Fruit fly (Drosophila melanogaster) whole organism, embryonic: ENCODE measurements around the gene Agpat3.
A peak's percentile ranks its signal among the peaks of the same experiment; 100 is the strongest.

Experiments used
- Atf6 ChIP-seq: fragments of 200-800 bp; sonication (Bioruptor generic); IDR thresholded peaks from 2 replicates; pipeline ENCODE4 v1.3.6; 2022; ENCODE audit warnings: missing biosample characterization, missing genetic modification characterization
- B-H2 ChIP-seq: fragments of 200-800 bp; sonication (Bioruptor generic); optimal IDR thresholded peaks from 2 replicates; lab custom pipeline; 2018; ENCODE audit warnings: missing biosample characterization, mild to moderate bottlenecking, missing genetic modification characterization
- BtbVII ChIP-seq: fragments of 200-800 bp; sonication (Bioruptor generic); optimal IDR thresholded peaks from 3 replicates; lab custom pipeline; 2017; ENCODE audit warnings: missing biosample characterization, mild to moderate bottlenecking, missing genetic modification characterization
- CG10321 ChIP-seq: fragments of 200-800 bp; sonication (Bioruptor generic); IDR thresholded peaks from 2 replicates; pipeline ENCODE4 v1.3.6; 2022; ENCODE audit warnings: missing biosample characterization, missing genetic modification characterization
- CG10543 ChIP-seq: fragments of 200-800 bp; sonication (Bioruptor generic); optimal IDR thresholded peaks from 3 replicates; lab custom pipeline; 2017; ENCODE audit warnings: missing biosample characterization, mild to moderate bottlenecking, missing genetic modification characterization, moderate library complexity
- CG11085 ChIP-seq: fragments of 200-800 bp; sonication (Bioruptor generic); IDR thresholded peaks from 2 replicates; pipeline ENCODE4 v1.3.6; 2022; ENCODE audit warnings: missing biosample characterization, missing genetic modification characterization
- CG13296 ChIP-seq: fragments of 200-800 bp; sonication (Bioruptor generic); optimal IDR thresholded peaks from 3 replicates; lab custom pipeline; 2018; ENCODE audit warnings: missing biosample characterization, mild to moderate bottlenecking, missing genetic modification characterization
- CG13894 ChIP-seq: fragments of 200-800 bp; sonication (Bioruptor generic); optimal IDR thresholded peaks from 3 replicates; lab custom pipeline; 2018; ENCODE audit warnings: missing biosample characterization, mild to moderate bottlenecking, missing genetic modification characterization, moderate library complexity
- CG14441 ChIP-seq: fragments of 200-800 bp; sonication (Bioruptor generic); IDR thresholded peaks from 2 replicates; pipeline ENCODE4 v1.3.6; 2022; ENCODE audit warnings: missing biosample characterization, missing genetic modification characterization
- CG15479 ChIP-seq: fragments of 200-800 bp; sonication (Bioruptor generic); optimal IDR thresholded peaks from 3 replicates; lab custom pipeline; 2019; ENCODE audit warnings: missing biosample characterization, mild to moderate bottlenecking, missing genetic modification characterization, moderate library complexity
- CG15514 ChIP-seq: fragments of 200-800 bp; sonication (Bioruptor generic); optimal IDR thresholded peaks from 3 replicates; lab custom pipeline; 2017; ENCODE audit warnings: missing biosample characterization, missing genetic modification characterization, mild to moderate bottlenecking, moderate library complexity, missing genetic modification reagents
- CG17802 ChIP-seq: fragments of 200-800 bp; sonication (Bioruptor generic); optimal IDR thresholded peaks from 2 replicates; lab custom pipeline; 2018; ENCODE audit warnings: missing biosample characterization, mild to moderate bottlenecking, missing genetic modification characterization, moderate library complexity
- CG30020 ChIP-seq: fragments of 200-800 bp; optimal IDR thresholded peaks from 2 replicates; lab custom pipeline; 2019; ENCODE audit warnings: missing biosample characterization, mild to moderate bottlenecking, missing genetic modification characterization, moderate library complexity
- CG31224 ChIP-seq: fragments of 200-800 bp; sonication (Bioruptor generic); IDR thresholded peaks from 2 replicates; pipeline ENCODE4 v1.3.6; 2022; ENCODE audit warnings: missing biosample characterization, missing genetic modification characterization
- CG34224 ChIP-seq: fragments of 200-800 bp; sonication (Bioruptor generic); IDR thresholded peaks from 3 replicates; pipeline ENCODE4 v1.3.6; 2022; ENCODE audit warnings: missing biosample characterization, missing genetic modification characterization; ENCODE audit not compliant: partially characterized antibody
- CG34376 ChIP-seq: fragments of 200-800 bp; sonication (Bioruptor generic); optimal IDR thresholded peaks from 2 replicates; lab custom pipeline; 2018; ENCODE audit warnings: missing biosample characterization, mild to moderate bottlenecking, missing genetic modification characterization
- CG4360 ChIP-seq: fragments of 200-800 bp; sonication (Bioruptor generic); IDR thresholded peaks from 2 replicates; pipeline ENCODE4 v1.3.6; 2022; ENCODE audit warnings: missing biosample characterization, missing genetic modification characterization
- CG8290 ChIP-seq, 3 experiments: fragments of 200-800 bp; sonication (Bioruptor generic); optimal IDR thresholded peaks; 2 replicates each; lab custom pipeline; 2016 to 2019; ENCODE audit warnings: missing biosample characterization in 3 of 3, missing genetic modification characterization in 3 of 3, mild to moderate bottlenecking in 2 of 3, moderate library complexity in 1 of 3
- CG9932 ChIP-seq: fragments of 200-800 bp; sonication (Bioruptor generic); IDR thresholded peaks from 2 replicates; pipeline ENCODE4 v1.3.6; 2022; ENCODE audit warnings: missing biosample characterization, missing genetic modification characterization
- Dbx ChIP-seq: fragments of 200-800 bp; sonication (Bioruptor generic); IDR thresholded peaks from 3 replicates; pipeline ENCODE4 v1.3.6; 2022; ENCODE audit warnings: missing biosample characterization, missing genetic modification characterization
- Drgx ChIP-seq: fragments of 200-800 bp; sonication (Bioruptor generic); IDR thresholded peaks from 2 replicates; pipeline ENCODE4 v1.3.6; 2022; ENCODE audit warnings: missing biosample characterization, missing genetic modification characterization
- Fer1 ChIP-seq: fragments of 200-800 bp; sonication (Bioruptor generic); optimal IDR thresholded peaks from 2 replicates; lab custom pipeline; 2017; ENCODE audit warnings: missing biosample characterization, mild to moderate bottlenecking, missing genetic modification characterization
- GATAe ChIP-seq: fragments of 200-800 bp; sonication (Bioruptor generic); conservative IDR thresholded peaks from 2 replicates; pipeline ENCODE4 v1.3.6; 2022; ENCODE audit warnings: missing biosample characterization, missing genetic modification characterization
- Hand ChIP-seq: fragments of 200-800 bp; sonication (Bioruptor generic); optimal IDR thresholded peaks from 2 replicates; lab custom pipeline; 2017; ENCODE audit warnings: mild to moderate bottlenecking, missing biosample characterization, missing genetic modification reagents, missing genetic modification characterization
- Med ChIP-seq: fragments of 200-800 bp; sonication (Bioruptor generic); peaks from one replicate; lab custom pipeline; 2016; ENCODE audit warnings: missing biosample characterization, missing genetic modification characterization, mild to moderate bottlenecking, inconsistent platforms, moderate library complexity
- Meics ChIP-seq: fragments of 200-800 bp; sonication (Bioruptor generic); optimal IDR thresholded peaks from 2 replicates; lab custom pipeline; 2017; ENCODE audit warnings: missing biosample characterization, mild to moderate bottlenecking, missing genetic modification characterization
- PHDP ChIP-seq: fragments of 200-800 bp; sonication (Bioruptor generic); optimal IDR thresholded peaks from 3 replicates; lab custom pipeline; 2018; ENCODE audit warnings: missing biosample characterization, mild to moderate bottlenecking, missing genetic modification characterization, moderate library complexity
- Pdp1 ChIP-seq, 2 experiments: fragments of 200-800 bp; sonication (Bioruptor generic); optimal IDR thresholded peaks; 3 replicates each; lab custom pipeline; 2016; ENCODE audit warnings: missing biosample characterization in 2 of 2, missing genetic modification characterization in 2 of 2, mild to moderate bottlenecking in 1 of 2, moderate library complexity in 1 of 2
- Ravus ChIP-seq: fragments of 200-800 bp; sonication (Bioruptor generic); IDR thresholded peaks from 2 replicates; pipeline ENCODE4 v1.3.6; 2022; ENCODE audit warnings: missing biosample characterization, missing genetic modification characterization
- Taf1 ChIP-seq: fragments of 200-800 bp; sonication (Bioruptor generic); IDR thresholded peaks from 2 replicates; pipeline ENCODE4 v1.3.6; 2022; ENCODE audit warnings: missing biosample characterization, missing genetic modification characterization
- Trl ChIP-seq, 3 experiments: fragments of >200 bp in 2 of 3; fragments of 200-800 bp in 1 of 3; sonication (Bioruptor generic) in 1 of 3; optimal IDR thresholded peaks; 2 replicates in 1 of 3; 3 replicates in 2 of 3; lab custom pipeline; 2016 to 2017; ENCODE audit warnings: missing biosample characterization in 1 of 3, missing genetic modification characterization in 1 of 3
- chinmo ChIP-seq: fragments of 200-800 bp; sonication (Bioruptor generic); IDR thresholded peaks from 4 replicates; pipeline ENCODE4 v1.3.6; 2022; ENCODE audit warnings: missing biosample characterization, missing genetic modification characterization; ENCODE audit not compliant: partially characterized antibody
- corto ChIP-seq: fragments of 200-800 bp; sonication (Bioruptor generic); optimal IDR thresholded peaks from 2 replicates; lab custom pipeline; 2016; ENCODE audit warnings: missing biosample characterization, mild to moderate bottlenecking, missing genetic modification characterization, moderate library complexity
- exex ChIP-seq: fragments of 200-800 bp; sonication (Bioruptor generic); optimal IDR thresholded peaks from 4 replicates; lab custom pipeline; 2018; ENCODE audit warnings: missing biosample characterization, mild to moderate bottlenecking, missing genetic modification characterization, moderate library complexity
- grn ChIP-seq: fragments of 200-800 bp; sonication (Bioruptor generic); optimal IDR thresholded peaks from 3 replicates; lab custom pipeline; 2017; ENCODE audit warnings: missing biosample characterization, missing genetic modification characterization
- hkb ChIP-seq, 2 experiments: fragments of 200-800 bp in 1 of 2; fragments of >200 bp in 1 of 2; sonication (Bioruptor generic) in 1 of 2; IDR thresholded peaks in 1 of 2; optimal IDR thresholded peaks in 1 of 2; 2 replicates each; pipeline versions ENCODE4 v1.3.6 to Lab custom; 2017 to 2022; ENCODE audit warnings: missing biosample characterization in 1 of 2, missing genetic modification characterization in 1 of 2
- hth ChIP-seq: fragments of >200 bp; optimal IDR thresholded peaks from 2 replicates; lab custom pipeline; 2017; ENCODE audit warnings: inconsistent platforms
- mirr ChIP-seq: fragments of 200-800 bp; sonication (Bioruptor generic); optimal IDR thresholded peaks from 3 replicates; lab custom pipeline; 2018; ENCODE audit warnings: missing biosample characterization, mild to moderate bottlenecking, missing genetic modification characterization
- pum ChIP-seq: fragments of 200-800 bp; sonication (Bioruptor generic); optimal IDR thresholded peaks from 2 replicates; lab custom pipeline; 2016; ENCODE audit warnings: missing biosample characterization, missing genetic modification characterization
- rib ChIP-seq: fragments of 200-800 bp; sonication (Bioruptor generic); IDR thresholded peaks from 2 replicates; pipeline ENCODE4 v1.3.6; 2022; ENCODE audit warnings: missing biosample characterization, missing genetic modification characterization
- schlank ChIP-seq: fragments of 200-800 bp; sonication (Bioruptor generic); optimal IDR thresholded peaks from 2 replicates; lab custom pipeline; 2018; ENCODE audit warnings: missing biosample characterization, mild to moderate bottlenecking, missing genetic modification characterization
- scrt ChIP-seq: fragments of 200-800 bp; sonication (Bioruptor generic); optimal IDR thresholded peaks from 2 replicates; lab custom pipeline; 2018; ENCODE audit warnings: missing biosample characterization, mild to moderate bottlenecking, missing genetic modification characterization, moderate library complexity
- tap ChIP-seq: fragments of 200-800 bp; optimal IDR thresholded peaks from 3 replicates; lab custom pipeline; 2019; ENCODE audit warnings: missing biosample characterization, mild to moderate bottlenecking, missing genetic modification characterization, moderate library complexity
- vvl ChIP-seq: fragments of 200-800 bp; sonication (Bioruptor generic); IDR thresholded peaks from 2 replicates; pipeline ENCODE4 v1.3.6; 2022; ENCODE audit warnings: missing biosample characterization, missing genetic modification characterization
- z ChIP-seq: fragments of 200-800 bp; sonication (Bioruptor generic); IDR thresholded peaks from 3 replicates; pipeline ENCODE4 v1.3.6; 2022; ENCODE audit warnings: missing biosample characterization, missing genetic modification characterization

Gene Agpat3

dm6 chr3L:16357187-16357728 lies 28.5 kb downstream of the Agpat3 start:
- TF ChIP-seq CG15479 (GFP tag; lab: Kevin White, UChicago) (no peak), CG14441 (GFP tag; lab: Robert Waterston, UW) (0 out of 2 replicates have a peak, but pooled peaks have one; percentile 34), Pdp1 (GFP tag; optimal IDR thresholded peaks at IDR 0.05; lab: Kevin White, UChicago) (peak in 1 of 2 experiments; percentile 90), hkb (optimal IDR thresholded peaks at IDR 0.05; lab: Kevin White, UChicago) (no peak), hkb (GFP tag; IDR thresholded peaks at IDR 0.05; lab: Robert Waterston, UW) (no peak), pum (GFP tag; lab: Kevin White, UChicago) (no peak), CG30020 (tag; lab: Kevin White, UChicago) (no peak)

DNA sequence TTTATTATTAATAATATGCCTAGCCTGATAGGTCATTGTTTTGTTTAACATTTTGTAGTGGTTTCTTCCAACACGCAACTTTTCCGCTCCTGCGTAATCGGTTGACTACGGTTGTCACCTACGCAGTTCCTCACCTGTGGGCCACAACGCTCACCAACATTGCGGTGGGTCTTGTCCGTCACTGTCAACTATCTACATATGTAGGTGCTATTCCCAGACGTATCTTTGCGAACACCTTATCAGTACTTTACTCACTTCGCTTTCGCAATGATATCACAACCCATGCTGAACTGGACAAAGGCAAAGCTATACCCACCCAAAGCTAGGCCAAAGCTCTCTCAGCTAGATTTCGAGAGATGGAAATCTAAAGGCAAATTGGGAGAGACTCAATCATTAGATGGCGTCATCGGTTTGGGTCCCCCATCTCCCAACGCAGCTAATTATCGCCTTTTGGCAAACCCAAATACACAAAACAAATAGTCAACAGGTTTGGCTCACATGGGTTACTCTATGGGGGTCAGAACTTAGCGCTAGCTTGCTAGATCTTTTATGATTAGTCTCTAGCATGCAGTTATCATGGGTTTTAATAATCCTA lies 29.5 kb downstream of the Agpat3 start:
- TF ChIP-seq PHDP (tag; lab: Kevin White, UChicago) (peak; percentile 8), mirr (GFP tag; lab: Kevin White, UChicago) (peak; percentile 97), Drgx (GFP tag; lab: Robert Waterston, UW) (no peak), vvl (GFP tag; lab: Robert Waterston, UW) (no peak), CG4360 (GFP tag; lab: Robert Waterston, UW) (no peak), tap (tag; lab: Kevin White, UChicago) (no peak), Trl (optimal IDR thresholded peaks at IDR 0.05; lab: Kevin White, UChicago) (peak in 1 of 2 experiments; percentile 53), Trl (GFP tag; optimal IDR thresholded peaks at IDR 0.05; lab: Kevin White, UChicago) (no peak), Fer1 (peak; percentile 25), CG9932 (no peak), Atf6 (GFP tag; lab: Robert Waterston, UW) (peak; percentile 50; the same call in 1 of the 2 replicates), Meics (peak; percentile 25), grn (GFP tag; lab: Kevin White, UChicago) (peak; percentile 68), CG34376 (GFP tag; lab: Kevin White, UChicago) (peak; percentile 93), Taf1 (GFP tag; lab: Robert Waterston, UW) (no peak), chinmo (GFP tag; lab: Robert Waterston, UW) (peak; percentile 83; the same call in 2 of the 4 replicates), exex (tag; lab: Kevin White, UChicago) (peak; percentile 87), schlank (tag; lab: Kevin White, UChicago) (peak; percentile 48), CG10543 (GFP tag; lab: Kevin White, UChicago) (peak; percentile 11), Ravus (no peak), CG8290 (GFP tag; optimal IDR thresholded peaks at IDR 0.05; lab: Kevin White, UChicago) (no peak), CG8290 (tag; optimal IDR thresholded peaks at IDR 0.05; lab: Kevin White, UChicago) (peak in 1 of 2 experiments; percentile 48), CG34224 (GFP tag; lab: Robert Waterston, UW) (peak; percentile 41; the same call in 1 of the 3 replicates), GATAe (0 out of 2 replicates have a peak, but pooled peaks have one; percentile 15), rib (0 out of 2 replicates have a peak, but pooled peaks have one; percentile 14), Med (GFP tag; lab: Kevin White, UChicago) (peak; percentile 51), Dbx (GFP tag; lab: Robert Waterston, UW) (0 out of 3 replicates have a peak, but pooled peaks have one; percentile 15), CG11085 (GFP tag; lab: Robert Waterston, UW) (no peak), CG15514 (GFP tag; lab: Kevin White, UChicago) (peak; percentile 48), BtbVII (peak; percentile 45), CG13894 (peak; percentile 97), corto (no peak), B-H2 (GFP tag; lab: Kevin White, UChicago) (peak; percentile 46), CG10321 (GFP tag; lab: Robert Waterston, UW) (0 out of 2 replicates have a peak, but pooled peaks have one; percentile 17), z (GFP tag; lab: Robert Waterston, UW) (0 out of 3 replicates have a peak, but pooled peaks have one; percentile 25), hth (no peak), Hand (GFP tag; lab: Kevin White, UChicago) (peak; percentile 4), CG13296 (GFP tag; lab: Kevin White, UChicago) (peak; percentile 17), CG17802 (tag; lab: Kevin White, UChicago) (no peak), CG31224 (GFP tag; lab: Robert Waterston, UW) (peak; percentile 74), scrt (peak; percentile 49)
